Worm (Caenorhabditis elegans) whole organism, early embryonic: Measurements from ENCODE around the gene mrpl-40.

Experiments used
- B0310.2 ChIP-seq: sonication (generic microtip); optimal IDR thresholded peaks from 2 replicates; lab custom pipeline; 2016; ENCODE audit warnings: mild to moderate bottlenecking, missing genetic modification characterization, missing compliant biosample characterization
- F13C5.2 ChIP-seq: sonication (generic microtip); optimal IDR thresholded peaks from 2 replicates; lab custom pipeline; 2017; ENCODE audit warnings: mild to moderate bottlenecking, missing genetic modification characterization, inconsistent platforms, missing compliant biosample characterization
- aly-1 ChIP-seq: sonication (generic microtip); optimal IDR thresholded peaks from 2 replicates; lab custom pipeline; 2016; ENCODE audit warnings: missing genetic modification characterization, missing compliant biosample characterization
- ama-1 ChIP-seq: fragments of 150-350 bp; optimal IDR thresholded peaks from 2 replicates; lab custom pipeline; 2014
- ceh-13 ChIP-seq: fragments of 200-800 bp; sonication (Bioruptor generic); optimal IDR thresholded peaks from 2 replicates; lab custom pipeline; 2018; ENCODE audit warnings: mild to moderate bottlenecking, missing genetic modification characterization, missing compliant biosample characterization
- ceh-36 ChIP-seq: sonication (generic microtip); optimal IDR thresholded peaks from 2 replicates; lab custom pipeline; 2016; ENCODE audit warnings: missing genetic modification characterization, inconsistent platforms, missing compliant biosample characterization
- ets-7 ChIP-seq: sonication (generic microtip); optimal IDR thresholded peaks from 2 replicates; lab custom pipeline; 2016; ENCODE audit warnings: missing genotype, missing genetic modification characterization, missing compliant biosample characterization
- flt-1 ChIP-seq: fragments of 200-800 bp; sonication (Bioruptor generic); IDR thresholded peaks from 2 replicates; pipeline ENCODE4 v1.3.6; 2022; ENCODE audit warnings: missing genetic modification characterization, missing compliant biosample characterization
- hmbx-1 ChIP-seq: sonication (generic microtip); optimal IDR thresholded peaks from 2 replicates; lab custom pipeline; 2016; ENCODE audit warnings: mild to moderate bottlenecking, missing genetic modification characterization, missing compliant biosample characterization
- hmg-4 ChIP-seq: fragments of 200-800 bp; sonication (Bioruptor generic); optimal IDR thresholded peaks from 2 replicates; lab custom pipeline; 2018; ENCODE audit warnings: mild to moderate bottlenecking, missing genetic modification characterization, missing compliant biosample characterization
- hnd-1 ChIP-seq: sonication (generic microtip); optimal IDR thresholded peaks from 2 replicates; lab custom pipeline; 2016; ENCODE audit warnings: missing genetic modification characterization, missing compliant biosample characterization
- pes-1 ChIP-seq: fragments of 200-800 bp; sonication (Bioruptor generic); IDR thresholded peaks from 2 replicates; pipeline ENCODE4 v1.3.6; 2022; ENCODE audit warnings: missing genetic modification reagents, missing genetic modification characterization, missing compliant biosample characterization
- scrt-1 ChIP-seq: fragments of 200-800 bp; sonication (Bioruptor generic); IDR thresholded peaks from 2 replicates; pipeline ENCODE4 v1.3.6; 2022; ENCODE audit warnings: missing genetic modification characterization, missing compliant biosample characterization
- sea-1 ChIP-seq: fragments of 200-800 bp; sonication (Bioruptor generic); conservative IDR thresholded peaks from 2 replicates; pipeline ENCODE4 v1.3.6; 2022; ENCODE audit warnings: missing genetic modification characterization, missing compliant biosample characterization
- tbx-11 ChIP-seq: fragments of 200-800 bp; sonication (Bioruptor generic); IDR thresholded peaks from 2 replicates; pipeline ENCODE4 v1.3.6; 2022; ENCODE audit warnings: missing genetic modification characterization, missing compliant biosample characterization
- tbx-37 ChIP-seq: fragments of 200-800 bp; sonication (Bioruptor generic); conservative IDR thresholded peaks from 2 replicates; pipeline ENCODE4 v1.3.6; 2022; ENCODE audit warnings: missing genetic modification reagents, missing genetic modification characterization, missing compliant biosample characterization
- tra-4 ChIP-seq: sonication (generic microtip); optimal IDR thresholded peaks from 2 replicates; lab custom pipeline; 2017; ENCODE audit warnings: missing genetic modification characterization, missing compliant biosample characterization

The mrpl-40 gene

ce11 chrIII:51622-52021, 35.7 kb upstream of the mrpl-40 start:
- TF ChIP-seq ceh-36 (tag; lab: Kevin White, UChicago), result no peak
- TF ChIP-seq B0310.2 (tag; lab: Kevin White, UChicago), result no peak
- TF ChIP-seq tbx-37 (GFP tag; lab: Robert Waterston, UW), result no peak
- TF ChIP-seq ceh-13 (GFP tag; lab: Kevin White, UChicago), result no peak
- TF ChIP-seq aly-1 (tag; lab: Kevin White, UChicago), result no peak
- no peak for TF ChIP-seq tra-4 (tag; lab: Kevin White, UChicago)
- TF ChIP-seq hmg-4 (GFP tag; lab: Kevin White, UChicago), result no peak
- peak; percentile 26; the same call in 1 of the 2 replicates for TF ChIP-seq pes-1 (GFP tag; lab: Robert Waterston, UW)

- TF ChIP-seq sea-1 (GFP tag; lab: Robert Waterston, UW) (0 out of 2 replicates have a peak, but pooled peaks have one; percentile 5), hmbx-1 (tag; lab: Kevin White, UChicago) (no peak), aly-1 (tag; lab: Kevin White, UChicago) (no peak), hnd-1 (no peak), ama-1 (lab: Kevin White, UChicago) (no peak), hmg-4 (GFP tag; lab: Kevin White, UChicago) (no peak)
Observed at ce11 chrIII:53696-54095, 33.7 kb upstream of the mrpl-40 start.

- TF ChIP-seq flt-1 (GFP tag; lab: Robert Waterston, UW), result no peak
- no peak for TF ChIP-seq tbx-11 (GFP tag; lab: Robert Waterston, UW)
- no peak for TF ChIP-seq scrt-1 (GFP tag; lab: Robert Waterston, UW)
- no peak for TF ChIP-seq ceh-36 (tag; lab: Kevin White, UChicago)
- no peak for TF ChIP-seq hmg-4 (GFP tag; lab: Kevin White, UChicago)
- no peak for TF ChIP-seq ceh-13 (GFP tag; lab: Kevin White, UChicago)
Observed at ce11 chrIII:61045-61444, 26.3 kb upstream of the mrpl-40 start, which contains the start of gene btb-5. btb-5 (minus strand) TSS chrIII:61145.

- no peak for TF ChIP-seq hnd-1
- no peak for TF ChIP-seq sea-1 (GFP tag; lab: Robert Waterston, UW)
- no peak for TF ChIP-seq tbx-11 (GFP tag; lab: Robert Waterston, UW)
- TF ChIP-seq F13C5.2 (tag; lab: Kevin White, UChicago), result no peak
- TF ChIP-seq hmg-4 (GFP tag; lab: Kevin White, UChicago), result no peak
- TF ChIP-seq B0310.2 (tag; lab: Kevin White, UChicago), result no peak
- TF ChIP-seq scrt-1 (GFP tag; lab: Robert Waterston, UW), result no peak
- TF ChIP-seq hmbx-1 (tag; lab: Kevin White, UChicago), result no peak
- TF ChIP-seq tra-4 (tag; lab: Kevin White, UChicago), result no peak
- no peak for TF ChIP-seq ceh-36 (tag; lab: Kevin White, UChicago)
- TF ChIP-seq ceh-13 (GFP tag; lab: Kevin White, UChicago), result no peak
- no peak for TF ChIP-seq tbx-37 (GFP tag; lab: Robert Waterston, UW)
- TF ChIP-seq ama-1 (lab: Kevin White, UChicago), result no peak
- TF ChIP-seq flt-1 (GFP tag; lab: Robert Waterston, UW), result no peak
- no peak for TF ChIP-seq aly-1 (tag; lab: Kevin White, UChicago)
- no peak for TF ChIP-seq pes-1 (GFP tag; lab: Robert Waterston, UW)
Observed at ce11 chrIII:62383-62873, 24.9 kb upstream of the mrpl-40 start.

ce11 chrIII:63584-64316, 23.6 kb upstream of the mrpl-40 start:
- TF ChIP-seq hmbx-1 (tag; lab: Kevin White, UChicago) (no peak), F13C5.2 (tag; lab: Kevin White, UChicago) (no peak), ceh-13 (GFP tag; lab: Kevin White, UChicago) (no peak), tra-4 (tag; lab: Kevin White, UChicago) (no peak), flt-1 (GFP tag; lab: Robert Waterston, UW) (no peak), ama-1 (lab: Kevin White, UChicago) (no peak), hmg-4 (GFP tag; lab: Kevin White, UChicago) (no peak), aly-1 (tag; lab: Kevin White, UChicago) (no peak)

ce11 chrIII:64747-65625, 22.4 kb upstream of the mrpl-40 start:
- TF ChIP-seq ceh-13 (GFP tag; lab: Kevin White, UChicago), result no peak
- no peak for TF ChIP-seq ceh-36 (tag; lab: Kevin White, UChicago)
- no peak for TF ChIP-seq pes-1 (GFP tag; lab: Robert Waterston, UW)
- TF ChIP-seq aly-1 (tag; lab: Kevin White, UChicago), result no peak
- TF ChIP-seq scrt-1 (GFP tag; lab: Robert Waterston, UW), result no peak
- TF ChIP-seq tra-4 (tag; lab: Kevin White, UChicago), result no peak
- TF ChIP-seq ets-7 (tag; lab: Kevin White, UChicago), result no peak
- TF ChIP-seq B0310.2 (tag; lab: Kevin White, UChicago), result no peak
- TF ChIP-seq flt-1 (GFP tag; lab: Robert Waterston, UW), result no peak
- TF ChIP-seq hmg-4 (GFP tag; lab: Kevin White, UChicago), result no peak
- TF ChIP-seq tbx-11 (GFP tag; lab: Robert Waterston, UW), result no peak
- no peak for TF ChIP-seq ama-1 (lab: Kevin White, UChicago)
